Fruit fly (Drosophila melanogaster) whole organism: Measurements from ENCODE around the gene CNPYb.

ENCODE experiments used
- CG8478 ChIP-seq: fragments of >200 bp; optimal IDR thresholded peaks from 2 replicates; lab custom pipeline; 2018; ENCODE audit warnings: inconsistent platforms
- usp ChIP-seq: fragments of >200 bp; optimal IDR thresholded peaks from 2 replicates; lab custom pipeline; 2017; ENCODE audit warnings: missing biosample characterization, missing genetic modification characterization, mixed read lengths

DNA sequence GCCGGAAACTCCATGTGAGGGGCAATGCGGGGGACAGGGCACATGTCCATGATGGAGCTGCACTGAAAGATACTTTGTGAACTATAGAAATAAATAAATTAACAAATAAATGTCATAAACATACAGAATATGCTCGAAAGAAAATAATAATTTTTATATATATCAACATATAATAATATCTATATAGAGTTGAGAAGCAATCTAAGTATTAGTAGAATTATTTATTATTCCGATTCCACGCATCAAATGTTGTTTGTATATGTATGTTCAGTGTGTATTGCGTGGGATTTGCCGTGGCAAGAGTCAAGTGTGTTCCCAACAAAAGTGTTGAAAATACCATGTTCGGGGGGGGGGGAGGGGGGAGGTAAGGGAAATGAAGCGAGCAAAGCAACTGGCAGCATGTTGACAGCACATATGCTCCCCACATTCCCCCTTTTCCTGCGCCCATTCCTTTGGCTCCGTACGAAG lies 39.1 kb downstream of the CNPYb start:
- TF ChIP-seq CG8478 (lab: Kevin White, UChicago) (no peak), usp (no peak)
